Worm (Caenorhabditis elegans) whole organism, L4 larva: Measurements from ENCODE around the gene C26B9.5.

Experiments
- D1046.2 ChIP-seq: fragments of 200-800 bp; sonication (Bioruptor generic); IDR thresholded peaks from 2 replicates; pipeline ENCODE4 v1.3.6; 2022; ENCODE audit warnings: missing genetic modification characterization, missing compliant biosample characterization
- F10B5.3 ChIP-seq: sonication (generic microtip); optimal IDR thresholded peaks from 2 replicates; lab custom pipeline; 2016; ENCODE audit warnings: mild to moderate bottlenecking, missing genetic modification characterization, missing compliant biosample characterization
- F26F4.8 ChIP-seq: fragments of 200-800 bp; sonication (Bioruptor generic); conservative IDR thresholded peaks from 2 replicates; pipeline ENCODE4 v1.3.6; 2022; ENCODE audit warnings: missing genetic modification characterization, missing compliant biosample characterization
- F37D6.2 ChIP-seq: sonication (generic microtip); optimal IDR thresholded peaks from 2 replicates; lab custom pipeline; 2016; ENCODE audit warnings: mild to moderate bottlenecking, missing genetic modification characterization, missing compliant biosample characterization
- R02D3.7 ChIP-seq: fragments of 150-350 bp; sonication (generic microtip); optimal IDR thresholded peaks from 3 replicates; lab custom pipeline; 2014; ENCODE audit warnings: missing biosample characterization, missing genetic modification characterization
- ZK337.2 ChIP-seq: fragments of 200-800 bp; sonication (Bioruptor generic); IDR thresholded peaks from 2 replicates; pipeline ENCODE4 v1.3.6; 2022; ENCODE audit warnings: missing genetic modification reagents, missing genetic modification characterization, missing compliant biosample characterization
- ama-1 ChIP-seq: fragments of 150-350 bp; optimal IDR thresholded peaks from 2 replicates; lab custom pipeline; 2014; ENCODE audit warnings: inconsistent platforms, mixed read lengths
- attf-4 ChIP-seq: sonication (generic microtip); optimal IDR thresholded peaks from 3 replicates; lab custom pipeline; 2017; ENCODE audit warnings: missing biosample characterization, missing genetic modification characterization
- ceh-28 ChIP-seq: fragments of 150-350 bp; optimal IDR thresholded peaks from 2 replicates; lab custom pipeline; 2014; ENCODE audit warnings: missing biosample characterization, missing genetic modification reagents, missing genetic modification characterization
- ceh-32 ChIP-seq: sonication (generic microtip); optimal IDR thresholded peaks from 2 replicates; lab custom pipeline; 2016; ENCODE audit warnings: mild to moderate bottlenecking, missing genetic modification characterization, missing compliant biosample characterization; ENCODE audit not compliant: poor library complexity
- ceh-82 ChIP-seq: sonication (generic microtip); optimal IDR thresholded peaks from 2 replicates; lab custom pipeline; 2017; ENCODE audit warnings: missing biosample characterization, missing genetic modification characterization
- daf-12 ChIP-seq: fragments of 150-350 bp; optimal IDR thresholded peaks from 2 replicates; lab custom pipeline; 2014; ENCODE audit warnings: missing biosample characterization, missing genetic modification reagents, missing genetic modification characterization
- daf-16 ChIP-seq, 3 experiments: sonication (generic microtip); optimal IDR thresholded peaks; 2 replicates each; lab custom pipeline; 2016 to 2017; ENCODE audit warnings: missing genetic modification characterization in 3 of 3, missing genetic modification reagents in 3 of 3, mild to moderate bottlenecking in 2 of 3, missing compliant biosample characterization in 2 of 3, missing biosample characterization in 1 of 3, moderate library complexity in 1 of 3
- daf-19 ChIP-seq: fragments of 200-800 bp; sonication (Bioruptor generic); conservative IDR thresholded peaks from 2 replicates; pipeline ENCODE4 v1.3.6; 2022; ENCODE audit warnings: missing genetic modification characterization, missing compliant biosample characterization
- dmd-6 ChIP-seq: fragments of 200-800 bp; sonication (Bioruptor generic); IDR thresholded peaks from 2 replicates; pipeline ENCODE4 v1.3.6; 2022; ENCODE audit warnings: missing genetic modification reagents, missing genetic modification characterization, missing compliant biosample characterization
- dmd-8 ChIP-seq: fragments of 200-800 bp; sonication (Bioruptor generic); IDR thresholded peaks from 2 replicates; pipeline ENCODE4 v1.3.6; 2022; ENCODE audit warnings: missing genetic modification characterization, missing compliant biosample characterization
- dmd-9 ChIP-seq: fragments of 200-800 bp; sonication (Bioruptor generic); IDR thresholded peaks from 2 replicates; pipeline ENCODE4 v1.3.6; 2022; ENCODE audit warnings: missing genetic modification reagents, missing genetic modification characterization, missing compliant biosample characterization
- duxl-1 ChIP-seq: sonication (generic microtip); optimal IDR thresholded peaks from 2 replicates; lab custom pipeline; 2016; ENCODE audit warnings: mild to moderate bottlenecking, missing genetic modification characterization, moderate library complexity, missing compliant biosample characterization; ENCODE audit not compliant: poor library complexity
- dve-1 ChIP-seq: sonication (generic microtip); optimal IDR thresholded peaks from 2 replicates; lab custom pipeline; 2017; ENCODE audit warnings: antibody characterized with exemption, mild to moderate bottlenecking, missing genetic modification characterization, missing compliant biosample characterization; ENCODE audit not compliant: insufficient read depth
- fos-1 ChIP-seq: fragments of 150-350 bp; optimal IDR thresholded peaks from 2 replicates; lab custom pipeline; 2014; ENCODE audit warnings: missing biosample characterization, missing genetic modification characterization
- hlh-11 ChIP-seq: fragments of 200-800 bp; sonication (Bioruptor generic); optimal IDR thresholded peaks from 2 replicates; lab custom pipeline; 2018; ENCODE audit warnings: mild to moderate bottlenecking, missing genetic modification characterization, missing compliant biosample characterization
- hlh-30 ChIP-seq: sonication (generic microtip); optimal IDR thresholded peaks from 2 replicates; lab custom pipeline; 2017; ENCODE audit warnings: antibody characterized with exemption, mild to moderate bottlenecking, missing genetic modification characterization, missing compliant biosample characterization; ENCODE audit not compliant: insufficient read depth
- lim-7 ChIP-seq: fragments of 200-800 bp; sonication (Bioruptor generic); IDR thresholded peaks from 2 replicates; pipeline ENCODE4 v1.3.6; 2022; ENCODE audit warnings: missing genetic modification characterization, missing compliant biosample characterization
- lin-13 ChIP-seq: fragments of 150-350 bp; optimal IDR thresholded peaks from 2 replicates; lab custom pipeline; 2014; ENCODE audit warnings: missing biosample characterization, missing genetic modification reagents, missing genetic modification characterization
- lsy-2 ChIP-seq, 2 experiments: fragments of 150-350 bp in 1 of 2; sonication (generic microtip) in 1 of 2; optimal IDR thresholded peaks; 2 replicates each; lab custom pipeline; 2014 to 2017; ENCODE audit warnings: missing biosample characterization in 2 of 2, missing genetic modification characterization in 2 of 2
- madf-5 ChIP-seq, 2 experiments: fragments of 200-800 bp; sonication (Bioruptor generic); IDR thresholded peaks; 2 replicates each; pipeline ENCODE4 v1.3.6; 2022; ENCODE audit warnings: missing compliant biosample characterization in 2 of 2, missing genetic modification characterization in 2 of 2
- madf-9 ChIP-seq: fragments of 200-800 bp; sonication (Bioruptor generic); conservative IDR thresholded peaks from 2 replicates; pipeline ENCODE4 v1.3.6; 2022; ENCODE audit warnings: missing genetic modification reagents, missing genetic modification characterization, missing compliant biosample characterization
- mdl-1 ChIP-seq, 2 experiments: fragments of 150-350 bp in 1 of 2; sonication (generic microtip) in 1 of 2; optimal IDR thresholded peaks; 2 replicates each; lab custom pipeline; 2014 to 2017; ENCODE audit warnings: missing biosample characterization in 2 of 2, missing genetic modification characterization in 2 of 2
- mdt-29 ChIP-seq: fragments of 200-800 bp; sonication (Bioruptor generic); IDR thresholded peaks from 2 replicates; pipeline ENCODE4 v1.3.6; 2022; ENCODE audit warnings: missing genetic modification reagents, missing genetic modification characterization, missing compliant biosample characterization
- mep-1 ChIP-seq: fragments of 150-350 bp; sonication (generic microtip); optimal IDR thresholded peaks from 3 replicates; lab custom pipeline; 2014; ENCODE audit warnings: missing biosample characterization, missing genetic modification characterization
- mes-2 ChIP-seq: sonication (generic microtip); optimal IDR thresholded peaks from 2 replicates; lab custom pipeline; 2016; ENCODE audit warnings: missing genotype, mild to moderate bottlenecking, missing genetic modification characterization, missing compliant biosample characterization; ENCODE audit not compliant: poor library complexity, severe bottlenecking
- mxl-3 ChIP-seq: fragments of 200-800 bp; sonication (Bioruptor generic); optimal IDR thresholded peaks from 2 replicates; lab custom pipeline; 2018; ENCODE audit warnings: mild to moderate bottlenecking, missing genetic modification characterization, missing compliant biosample characterization
- nhr-11 ChIP-seq: fragments of 150-350 bp; optimal IDR thresholded peaks from 2 replicates; lab custom pipeline; 2014; ENCODE audit warnings: missing biosample characterization, missing genetic modification characterization
- nhr-111 ChIP-seq: fragments of 200-800 bp; sonication (Bioruptor generic); optimal IDR thresholded peaks from 2 replicates; lab custom pipeline; 2018; ENCODE audit warnings: mild to moderate bottlenecking, missing genetic modification characterization, missing compliant biosample characterization
- nhr-28 ChIP-seq: fragments of 150-350 bp; optimal IDR thresholded peaks from 2 replicates; lab custom pipeline; 2014; ENCODE audit warnings: missing biosample characterization, missing genetic modification characterization
- nhr-41 ChIP-seq: fragments of 200-800 bp; sonication (Bioruptor generic); IDR thresholded peaks from 2 replicates; pipeline ENCODE4 v1.3.6; 2022; ENCODE audit warnings: missing genetic modification reagents, missing genetic modification characterization, missing compliant biosample characterization
- nhr-42 ChIP-seq: fragments of 200-800 bp; sonication (Bioruptor generic); IDR thresholded peaks from 2 replicates; pipeline ENCODE4 v1.3.6; 2022; ENCODE audit warnings: missing genetic modification characterization, missing compliant biosample characterization
- nhr-77 ChIP-seq: fragments of 150-350 bp; optimal IDR thresholded peaks from 2 replicates; lab custom pipeline; 2014; ENCODE audit warnings: missing biosample characterization, missing genetic modification characterization
- pha-4 ChIP-seq, 2 experiments: fragments of 150-350 bp in 1 of 2; fragments of 200-800 bp in 1 of 2; sonication (Bioruptor generic) in 1 of 2; IDR thresholded peaks in 1 of 2; optimal IDR thresholded peaks in 1 of 2; 2 replicates each; pipeline versions ENCODE4 v1.3.6 to Lab custom; 2014 to 2022; ENCODE audit warnings: missing genetic modification characterization in 2 of 2, missing genetic modification reagents in 2 of 2, missing biosample characterization in 1 of 2, missing compliant biosample characterization in 1 of 2
- rbr-2 ChIP-seq: sonication (generic microtip); optimal IDR thresholded peaks from 2 replicates; lab custom pipeline; 2016; ENCODE audit warnings: missing genotype, missing genetic modification characterization, missing compliant biosample characterization
- saeg-2 ChIP-seq: fragments of 200-800 bp; sonication (Bioruptor generic); IDR thresholded peaks from 2 replicates; pipeline ENCODE4 v1.3.6; 2022; ENCODE audit warnings: missing genetic modification reagents, missing genetic modification characterization, missing compliant biosample characterization
- spr-1 ChIP-seq: sonication (generic microtip); optimal IDR thresholded peaks from 2 replicates; lab custom pipeline; 2016; ENCODE audit warnings: mild to moderate bottlenecking, missing genetic modification characterization, missing compliant biosample characterization
- spr-3 ChIP-seq: fragments of 200-800 bp; sonication (Bioruptor generic); optimal IDR thresholded peaks from 2 replicates; lab custom pipeline; 2018; ENCODE audit warnings: mild to moderate bottlenecking, missing genetic modification characterization, missing compliant biosample characterization
- unc-130 ChIP-seq: sonication (generic microtip); optimal IDR thresholded peaks from 2 replicates; lab custom pipeline; 2016; ENCODE audit warnings: missing genetic modification reagents, missing genetic modification characterization, missing compliant biosample characterization
- unc-62 ChIP-seq, 3 experiments: fragments of 150-350 bp in 1 of 3; sonication (generic microtip); optimal IDR thresholded peaks in 2 of 3; peaks in 1 of 3; 1 replicate in 1 of 3; 2 replicates in 2 of 3; lab custom pipeline; 2014 to 2017; ENCODE audit warnings: missing biosample characterization in 3 of 3, missing genetic modification characterization in 3 of 3, missing genetic modification reagents in 3 of 3, missing genotype in 1 of 3
- zfp-3 ChIP-seq: fragments of 200-800 bp; sonication (Bioruptor generic); conservative IDR thresholded peaks from 2 replicates; pipeline ENCODE4 v1.3.6; 2022; ENCODE audit warnings: missing genetic modification reagents, missing genetic modification characterization, missing compliant biosample characterization
- zip-11 ChIP-seq: fragments of 200-800 bp; sonication (Bioruptor generic); IDR thresholded peaks from 2 replicates; pipeline ENCODE4 v1.3.6; 2022; ENCODE audit warnings: missing genetic modification characterization, missing compliant biosample characterization
- ztf-11 ChIP-seq: fragments of 150-350 bp; optimal IDR thresholded peaks from 2 replicates; lab custom pipeline; 2014; ENCODE audit warnings: missing biosample characterization, missing genetic modification characterization

Gene C26B9.5

ce11 chrX:5319214-5319838, 10.0 kb upstream of the C26B9.5 start (continued):
- TF ChIP-seq spr-1 (tag; lab: Kevin White, UChicago) (peak; percentile 11), rbr-2 (peak; percentile 61), nhr-41 (GFP tag; lab: Robert Waterston, UW) (no peak), mdl-1 (tag; optimal IDR thresholded peaks at IDR 0.05; lab: Kevin White, UChicago) (no peak), unc-62 (GFP tag; optimal IDR thresholded peaks at IDR 0.05 in 1 of 2; lab: Kevin White, UChicago) (peak in 1 of 2 experiments; percentile 96), unc-62 (tag; optimal IDR thresholded peaks at IDR 0.05; lab: Kevin White, UChicago) (no peak), ama-1 (lab: Kevin White, UChicago) (no peak), mep-1 (peak; percentile 39), zfp-3 (GFP tag; lab: Robert Waterston, UW) (no peak), spr-3 (GFP tag; lab: Kevin White, UChicago) (no peak), daf-19 (GFP tag; lab: Robert Waterston, UW) (peak; percentile 77), lsy-2 (tag; optimal IDR thresholded peaks at IDR 0.05; lab: Kevin White, UChicago) (no peak), mes-2 (no peak), saeg-2 (no peak), nhr-42 (GFP tag; lab: Robert Waterston, UW) (peak; percentile 75; the same call in 1 of the 2 replicates), zip-11 (GFP tag; lab: Robert Waterston, UW) (no peak), pha-4 (GFP tag; IDR thresholded peaks at IDR 0.05; lab: Robert Waterston, UW) (peak; percentile 58; the same call in 1 of the 2 replicates), pha-4 (tag; optimal IDR thresholded peaks at IDR 0.05; lab: Kevin White, UChicago) (no peak), madf-5 (GFP tag; IDR thresholded peaks at IDR 0.05; lab: Robert Waterston, UW) (0 out of 4 replicates have a peak, but pooled peaks of 1 of the 2 experiments have one; percentile 53), D1046.2 (GFP tag; lab: Robert Waterston, UW) (no peak), hlh-30 (tag; lab: Kevin White, UChicago) (peak; percentile 42), nhr-111 (GFP tag; lab: Kevin White, UChicago) (peak; percentile 68), attf-4 (tag; lab: Kevin White, UChicago) (peak; percentile 47), R02D3.7 (tag; lab: Kevin White, UChicago) (no peak), ceh-82 (tag; lab: Kevin White, UChicago) (no peak), dmd-9 (GFP tag; lab: Robert Waterston, UW) (peak; percentile 64; the same call in 1 of the 2 replicates), lin-13 (GFP tag; lab: Kevin White, UChicago) (no peak), madf-9 (GFP tag; lab: Robert Waterston, UW) (peak; percentile 73), daf-12 (tag; lab: Kevin White, UChicago) (no peak), fos-1 (no peak), hlh-11 (tag; lab: Kevin White, UChicago) (no peak), mxl-3 (GFP tag; lab: Kevin White, UChicago) (peak; percentile 63), daf-16 (GFP tag; optimal IDR thresholded peaks at IDR 0.05; lab: Kevin White, UChicago) (peak; percentile 26 to 73), daf-16 (tag; optimal IDR thresholded peaks at IDR 0.05; lab: Kevin White, UChicago) (peak; percentile 45), lim-7 (GFP tag; lab: Robert Waterston, UW) (no peak; the same call in 1 of the 2 replicates), dve-1 (tag; lab: Kevin White, UChicago) (peak; percentile 58), nhr-11 (tag; lab: Kevin White, UChicago) (no peak), ceh-28 (tag; lab: Kevin White, UChicago) (no peak), ceh-32 (tag; lab: Kevin White, UChicago) (no peak), F10B5.3 (no peak), ZK337.2 (GFP tag; lab: Robert Waterston, UW) (peak; percentile 61; the same call in 1 of the 2 replicates), ztf-11 (tag; lab: Kevin White, UChicago) (no peak), nhr-28 (tag; lab: Kevin White, UChicago) (peak; percentile 13), dmd-8 (GFP tag; lab: Robert Waterston, UW) (no peak; the same call in 1 of the 2 replicates), dmd-6 (GFP tag; lab: Robert Waterston, UW) (peak; percentile 57), mdt-29 (GFP tag; lab: Robert Waterston, UW) (peak; percentile 33; the same call in 1 of the 2 replicates), F26F4.8 (GFP tag; lab: Robert Waterston, UW) (peak; percentile 79; the same call in 1 of the 2 replicates), nhr-77 (tag; lab: Kevin White, UChicago) (no peak), unc-130 (GFP tag; lab: Kevin White, UChicago) (no peak), duxl-1 (tag; lab: Kevin White, UChicago) (no peak), F37D6.2 (tag; lab: Kevin White, UChicago) (peak; percentile 51)
